Fruit fly (Drosophila melanogaster) whole organism: ENCODE results near the gene Bili.

Experiments
- Dll ChIP-seq: fragments of >200 bp; optimal IDR thresholded peaks from 2 replicates; lab custom pipeline; 2017
- psq ChIP-seq: fragments of >200 bp; optimal IDR thresholded peaks from 2 replicates; lab custom pipeline; 2017
- usp ChIP-seq: fragments of >200 bp; optimal IDR thresholded peaks from 2 replicates; lab custom pipeline; 2017; ENCODE audit warnings: missing biosample characterization, missing genetic modification characterization, mixed read lengths

DNA sequence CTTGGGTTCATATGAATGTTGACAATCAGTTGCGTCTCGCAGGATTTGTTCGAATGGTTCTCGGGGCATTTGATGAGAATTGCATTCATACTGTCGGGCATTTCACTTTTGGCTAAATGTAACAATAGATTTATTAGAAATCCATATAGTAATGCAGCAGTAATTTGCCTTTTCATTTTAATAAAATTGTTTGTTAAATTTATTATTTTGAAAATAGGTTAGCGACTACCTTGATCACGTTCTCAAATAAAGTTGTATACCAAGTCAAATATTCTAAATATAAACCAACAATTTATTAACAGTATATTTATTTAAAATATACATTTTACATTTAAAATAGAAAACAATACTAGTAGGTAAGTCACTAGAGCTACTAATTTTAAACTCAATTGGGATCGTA is 22.2 kb upstream of the Bili start, which contains the start of gene CG34027:
- TF ChIP-seq Dll (no peak), psq (lab: Kevin White, UChicago) (no peak), usp (no peak)
